Worm (Caenorhabditis elegans): ENCODE measurements around the gene tyr-2.
A peak's percentile ranks its signal among the peaks of the same experiment; 100 is the strongest.

Gene tyr-2

DNA sequence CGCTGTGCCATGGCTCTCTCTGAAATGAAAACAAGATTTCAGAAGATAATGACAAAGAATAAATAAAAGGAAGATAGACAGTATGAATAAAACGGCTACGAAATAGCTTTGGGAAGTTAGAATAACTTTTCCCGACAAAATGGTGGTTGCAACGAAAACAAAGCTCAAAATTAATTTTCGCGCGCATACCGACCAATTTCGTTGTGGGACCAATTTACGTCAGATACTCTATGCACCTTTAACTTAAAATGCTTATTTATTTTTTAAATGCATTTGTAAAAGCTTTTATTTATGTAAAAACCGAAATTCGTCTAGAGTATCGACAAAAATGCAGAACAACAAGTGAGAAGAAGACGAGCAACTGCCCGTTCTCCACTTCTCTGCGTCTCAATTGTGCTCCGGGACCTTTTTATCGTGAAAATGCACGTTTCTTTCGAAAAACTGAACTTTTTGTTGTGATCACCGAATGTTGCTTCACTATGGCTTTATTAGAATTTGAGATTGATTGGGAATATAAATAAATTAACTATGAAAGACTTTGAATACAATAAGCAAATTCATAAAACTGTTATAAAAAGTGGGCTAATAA is 24.1 kb downstream of the tyr-2 start, which contains the start of gene rml-1:
Gene rml-1, minus strand, starts transcription at position 19 of the 589 bp plus-strand sequence.
- TF ChIP-seq nhr-237 (tag; optimal IDR thresholded peaks at IDR 0.05) (no peak), Y105C5A.15 (GFP tag; IDR thresholded peaks at IDR 0.05) (no peak), hif-1 (tag; optimal IDR thresholded peaks at IDR 0.05) (peak in 1 of 2 experiments; percentile 88), mxl-3 (GFP tag; optimal IDR thresholded peaks at IDR 0.05) (no peak), mes-2 (tag; optimal IDR thresholded peaks at IDR 0.05; ENCODE audit: poor library complexity, severe bottlenecking) (peak; percentile 22), lin-29 (GFP tag; IDR thresholded peaks at IDR 0.05) (no peak), unc-62 (GFP tag; optimal IDR thresholded peaks at IDR 0.05 in 1 of 2) (peak in 1 of 2 experiments; percentile 0), unc-62 (tag; optimal IDR thresholded peaks at IDR 0.05) (no peak), ama-1 (optimal IDR thresholded peaks at IDR 0.05) (peak; percentile 58), aha-1 (tag) (peak; percentile 17), dmd-9 (GFP tag; IDR thresholded peaks at IDR 0.05) (no peak), lin-38 (GFP tag; IDR thresholded peaks at IDR 0.05) (peak; percentile 55), F49E8.2 (tag; optimal IDR thresholded peaks at IDR 0.05; ENCODE audit: borderline replicate concordance) (peak; percentile 66), daf-16 (GFP tag; optimal IDR thresholded peaks at IDR 0.05) (no peak), daf-16 (tag; optimal IDR thresholded peaks at IDR 0.05) (peak; percentile 9)

DNA sequence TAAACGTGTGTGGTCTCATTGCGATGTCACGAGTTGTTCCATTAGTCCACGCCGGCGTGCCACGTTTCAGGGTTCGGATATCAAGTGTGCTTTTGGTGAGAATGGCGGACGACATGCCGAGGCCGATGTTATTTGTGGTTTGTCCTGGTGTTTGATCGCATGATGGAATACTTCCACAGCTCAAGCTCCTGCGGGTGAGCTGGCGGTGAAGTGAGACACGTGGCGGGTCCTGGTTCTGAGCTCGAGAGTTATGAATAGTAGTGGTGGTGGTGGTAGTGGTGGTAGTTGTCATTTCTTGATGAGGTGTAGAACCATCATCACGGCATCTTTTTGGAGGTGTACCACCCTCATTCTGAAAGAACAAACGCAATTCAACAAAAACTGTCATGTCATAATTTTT is 26.0 kb downstream of the tyr-2 start:
- TF ChIP-seq unc-62 (GFP tag; optimal IDR thresholded peaks at IDR 0.05 in 1 of 2), result peak in 1 of 2 experiments; percentile 96
- TF ChIP-seq unc-62 (tag; optimal IDR thresholded peaks at IDR 0.05), result no peak
- TF ChIP-seq lim-7 (GFP tag; IDR thresholded peaks at IDR 0.05), result no peak

DNA sequence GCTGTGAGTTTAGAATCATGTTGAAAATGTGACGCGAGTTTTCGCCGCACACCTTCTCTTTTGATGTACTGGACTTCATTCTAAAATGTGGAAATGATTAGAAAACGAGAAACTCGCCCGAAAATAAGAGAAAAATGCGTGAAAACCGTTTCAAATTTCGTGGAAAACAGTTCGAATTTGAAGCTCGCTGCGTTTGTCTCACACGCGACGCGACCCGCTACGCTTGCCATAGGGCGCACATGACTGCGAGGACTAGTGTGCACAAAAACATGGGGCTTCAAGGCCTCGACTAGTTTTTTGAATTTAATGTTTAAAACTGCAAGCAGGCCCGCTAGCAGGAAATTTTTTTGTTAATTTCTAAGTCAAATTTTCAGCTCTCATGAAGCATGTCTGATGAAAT is 27.1 kb downstream of the tyr-2 start, which contains the start of the genes cyk-4 and pdr-1:
Gene cyk-4, minus strand, starts transcription at position 80 of the 400 bp plus-strand sequence.
Gene pdr-1, plus strand, starts transcription at position 369 of the 400 bp plus-strand sequence.
- TF ChIP-seq mes-2 (tag; optimal IDR thresholded peaks at IDR 0.05; ENCODE audit: poor library complexity, severe bottlenecking) (peak; percentile 84), daf-16 (GFP tag; optimal IDR thresholded peaks at IDR 0.05) (no peak), daf-16 (tag; optimal IDR thresholded peaks at IDR 0.05) (peak; percentile 34), nhr-28 (tag; optimal IDR thresholded peaks at IDR 0.05) (peak; percentile 43), nhr-6 (tag; optimal IDR thresholded peaks at IDR 0.05) (peak; percentile 72), unc-130 (GFP tag; optimal IDR thresholded peaks at IDR 0.05) (peak; percentile 14), hlh-30 (tag; optimal IDR thresholded peaks at IDR 0.05; ENCODE audit: insufficient read depth) (peak; percentile 88), saeg-2 (GFP tag; IDR thresholded peaks at IDR 0.05) (no peak), lin-38 (GFP tag; IDR thresholded peaks at IDR 0.05) (peak; percentile 91), unc-62 (GFP tag; optimal IDR thresholded peaks at IDR 0.05 in 1 of 2) (peak in 1 of 2 experiments; percentile 77), unc-62 (tag; optimal IDR thresholded peaks at IDR 0.05) (no peak), lin-13 (GFP tag; optimal IDR thresholded peaks at IDR 0.05) (peak; percentile 18), nhr-77 (tag; optimal IDR thresholded peaks at IDR 0.05) (peak; percentile 49), dpl-1 (GFP tag; optimal IDR thresholded peaks at IDR 0.05) (peak; percentile 81), madf-9 (GFP tag; conservative IDR thresholded peaks at IDR 0.05) (no peak), ZK337.2 (GFP tag; IDR thresholded peaks at IDR 0.05) (no peak), ztf-7 (tag; optimal IDR thresholded peaks at IDR 0.05) (no peak)

DNA sequence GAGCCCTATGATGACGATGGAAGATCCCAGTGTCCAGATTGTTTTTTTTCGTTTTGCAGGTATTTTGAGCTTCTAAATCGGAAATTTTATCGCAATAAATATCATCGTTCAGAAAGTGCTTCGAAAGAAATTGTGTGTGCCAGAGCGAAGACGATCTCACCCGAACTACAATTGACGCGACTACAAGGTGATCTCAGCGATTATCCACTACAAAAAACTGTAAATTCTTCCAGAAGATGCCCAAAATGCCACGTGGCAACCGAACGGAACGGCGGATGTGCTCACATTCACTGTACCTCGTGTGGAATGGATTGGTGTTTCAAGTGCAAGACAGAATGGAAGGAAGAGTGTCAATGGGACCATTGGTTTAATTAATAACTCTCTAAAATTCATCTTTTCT is 28.9 kb downstream of the tyr-2 start, which contains the start of gene mdt-29:
Gene mdt-29, plus strand, starts transcription at position 301 of the 400 bp plus-strand sequence.
- TF ChIP-seq skn-1 (tag; optimal IDR thresholded peaks at IDR 0.05) (no peak), php-3 (GFP tag; IDR thresholded peaks at IDR 0.05) (no peak), zfp-3 (GFP tag; conservative IDR thresholded peaks at IDR 0.05) (no peak)

DNA sequence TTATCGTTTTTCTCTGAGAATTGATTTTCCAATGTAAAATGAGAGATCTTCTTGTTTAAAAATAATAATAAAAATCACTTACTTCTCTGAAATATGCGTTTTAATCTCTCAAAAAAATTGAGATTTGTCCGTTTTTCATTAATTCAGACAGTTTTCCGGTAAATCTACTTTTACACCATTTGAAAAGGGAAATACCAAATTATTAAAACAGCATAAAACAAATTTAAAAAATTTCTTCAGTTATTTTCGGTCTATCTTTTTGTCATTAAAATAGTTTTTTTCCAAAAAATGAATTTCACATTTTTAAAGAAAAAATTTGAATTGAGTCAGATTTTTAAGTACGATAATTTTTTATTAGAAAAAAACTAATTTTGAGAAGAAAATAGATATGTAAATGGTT is 34.8 kb downstream of the tyr-2 start:
- TF ChIP-seq madf-5 (GFP tag; IDR thresholded peaks at IDR 0.05) (no peak), unc-62 (GFP tag; optimal IDR thresholded peaks at IDR 0.05 in 1 of 2) (no peak), unc-62 (tag; optimal IDR thresholded peaks at IDR 0.05) (no peak), duxl-1 (tag; optimal IDR thresholded peaks at IDR 0.05; ENCODE audit: poor library complexity) (no peak), mdl-1 (tag; optimal IDR thresholded peaks at IDR 0.05) (peak in 1 of 2 experiments; percentile 32)

Data from whole organism, L4 larva.